Worm (Caenorhabditis elegans): Measurements from ENCODE around the gene T24C4.5.

Gene T24C4.5

DNA sequence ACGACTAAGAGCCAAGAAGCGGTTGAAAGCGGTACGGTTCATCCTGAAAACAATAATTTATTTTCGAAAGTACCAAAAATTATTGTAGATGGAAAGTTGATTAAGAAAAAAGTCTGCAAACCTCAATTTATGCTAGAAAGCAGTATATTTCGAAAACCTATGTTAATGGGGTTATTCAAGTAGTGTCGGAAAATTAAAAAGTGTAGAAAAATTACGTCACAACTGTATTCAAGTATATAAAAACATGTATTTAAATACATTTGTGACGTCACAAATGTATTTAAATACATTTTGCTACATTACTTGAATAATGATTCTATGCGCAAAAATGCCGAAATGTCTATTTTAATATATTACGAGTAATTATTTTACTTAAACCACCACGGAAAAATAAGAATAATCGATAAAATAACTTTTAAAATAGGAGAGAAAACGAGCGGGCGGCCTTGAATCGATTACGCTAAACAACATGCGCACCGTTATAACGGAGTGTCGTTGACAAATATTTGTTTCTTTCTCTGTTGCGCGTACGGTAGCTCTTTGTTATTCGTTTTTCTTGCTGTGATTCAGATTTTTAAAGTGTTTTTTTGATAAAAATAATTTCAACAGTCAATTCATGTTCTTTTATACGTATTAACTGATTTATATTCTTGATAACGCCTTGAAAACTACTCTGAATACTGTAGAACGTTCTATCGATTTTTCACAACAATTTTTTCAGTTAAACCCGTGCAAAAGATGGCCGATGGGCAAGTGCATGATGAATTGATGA, 31.2 kb upstream of the T24C4.5 start, which contains the start of the genes F23H11.5 and bra-2:
Gene F23H11.5, minus strand, starts transcription at position 51 of the 772 bp plus-strand sequence.
Gene bra-2, plus strand, starts transcription at position 722 of the 772 bp plus-strand sequence.
- TF ChIP-seq ces-1 (GFP tag; optimal IDR thresholded peaks at IDR 0.05) (no peak), F26F4.8 (GFP tag; conservative IDR thresholded peaks at IDR 0.05) (no peak), dpl-1 (GFP tag; optimal IDR thresholded peaks at IDR 0.05) (peak; percentile 5), ceh-44 (GFP tag; IDR thresholded peaks at IDR 0.05) (no peak), lin-38 (GFP tag; IDR thresholded peaks at IDR 0.05) (no peak), lin-29 (GFP tag; IDR thresholded peaks at IDR 0.05) (no peak), mep-1 (tag; optimal IDR thresholded peaks at IDR 0.05) (no peak), skn-1 (tag; optimal IDR thresholded peaks at IDR 0.05) (no peak), hlh-30 (tag; optimal IDR thresholded peaks at IDR 0.05; ENCODE audit: insufficient read depth) (peak; percentile 1), nhr-77 (tag; optimal IDR thresholded peaks at IDR 0.05) (no peak), mes-2 (tag; optimal IDR thresholded peaks at IDR 0.05; ENCODE audit: poor library complexity, severe bottlenecking) (peak; percentile 60), zag-1 (tag; optimal IDR thresholded peaks at IDR 0.05) (no peak), egl-27 (tag; optimal IDR thresholded peaks at IDR 0.05) (no peak), fos-1 (tag; optimal IDR thresholded peaks at IDR 0.05) (no peak), ama-1 (optimal IDR thresholded peaks at IDR 0.05) (peak; percentile 24), lin-15B (tag; optimal IDR thresholded peaks at IDR 0.05) (no peak), pha-4 (GFP tag; IDR thresholded peaks at IDR 0.05) (no peak), pha-4 (tag; optimal IDR thresholded peaks at IDR 0.05) (peak; percentile 43), T26A8.4 (GFP tag; IDR thresholded peaks at IDR 0.05) (no peak), T20F7.1 (GFP tag; optimal IDR thresholded peaks at IDR 0.05) (peak; percentile 95), nhr-6 (tag; optimal IDR thresholded peaks at IDR 0.05) (peak; percentile 41), zip-2 (tag; optimal IDR thresholded peaks at IDR 0.05) (no peak), mxl-3 (GFP tag; optimal IDR thresholded peaks at IDR 0.05) (no peak), Y105C5A.15 (GFP tag; IDR thresholded peaks at IDR 0.05) (no peak), sdz-12 (GFP tag; optimal IDR thresholded peaks at IDR 0.05) (no peak), hmg-1.1 (GFP tag; IDR thresholded peaks at IDR 0.05) (no peak)

DNA sequence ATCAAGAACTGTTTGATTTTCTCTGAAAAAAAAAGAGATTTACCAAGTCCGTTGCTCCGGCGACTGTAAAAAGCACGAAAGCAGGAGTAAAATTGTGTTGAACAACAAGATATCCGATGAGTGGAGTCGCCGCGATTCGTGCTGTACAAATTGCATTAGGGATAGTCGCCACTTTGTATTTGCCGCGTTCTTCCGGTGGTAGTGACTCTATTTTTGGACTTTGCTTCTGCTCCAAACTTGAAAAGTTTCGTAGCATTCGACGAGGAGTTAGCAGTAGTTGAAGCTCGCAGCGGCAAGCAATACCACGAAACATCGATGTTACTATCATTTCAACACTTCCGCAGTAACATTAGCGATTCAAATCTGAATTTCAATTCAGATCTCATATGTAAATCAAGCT, 30.0 kb upstream of the T24C4.5 start, which contains the start of gene crls-1:
Gene crls-1, minus strand, starts transcription at position 363 of the 400 bp plus-strand sequence.
- TF ChIP-seq lin-38 (GFP tag; IDR thresholded peaks at IDR 0.05) (peak; percentile 30; the same call in 1 of the 2 replicates), dmd-6 (GFP tag; IDR thresholded peaks at IDR 0.05) (0 out of 2 replicates have a peak, but pooled peaks have one; percentile 9), T20F7.1 (GFP tag; optimal IDR thresholded peaks at IDR 0.05) (peak; percentile 20), ama-1 (optimal IDR thresholded peaks at IDR 0.05) (peak; percentile 81), zfp-3 (GFP tag; conservative IDR thresholded peaks at IDR 0.05) (no peak), arid-1 (GFP tag; conservative IDR thresholded peaks at IDR 0.05) (0 out of 2 replicates have a peak, but pooled peaks have one; percentile 6), daf-16 (GFP tag; optimal IDR thresholded peaks at IDR 0.05) (no peak), daf-16 (tag; optimal IDR thresholded peaks at IDR 0.05) (peak; percentile 13), aly-2 (tag; optimal IDR thresholded peaks at IDR 0.05) (no peak), tra-1 (GFP tag; IDR thresholded peaks at IDR 0.05) (0 out of 2 replicates have a peak, but pooled peaks have one; percentile 39), ZK546.5 (tag; optimal IDR thresholded peaks at IDR 0.05) (no peak), Y48G9A.11 (GFP tag; IDR thresholded peaks at IDR 0.05) (0 out of 2 replicates have a peak, but pooled peaks have one; percentile 44)

DNA sequence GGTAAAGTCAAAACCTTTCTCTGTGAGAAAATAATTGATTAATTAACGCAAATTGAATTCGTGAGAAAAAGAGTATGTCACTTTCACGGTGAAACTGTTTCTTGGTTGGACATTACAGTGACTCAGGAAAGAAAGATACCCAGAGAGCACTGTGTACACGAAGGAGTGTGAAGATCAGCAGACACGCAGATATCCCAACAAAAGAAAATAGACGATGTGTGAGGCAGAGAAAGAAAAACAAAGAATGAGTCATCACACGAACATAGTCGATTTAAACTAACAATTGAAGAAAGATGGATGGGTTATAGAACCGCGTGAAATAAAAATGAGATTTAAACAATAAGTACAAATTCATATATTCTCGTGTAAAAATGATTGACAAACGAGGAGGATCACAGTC, 28.5 kb upstream of the T24C4.5 start:
- peak; percentile 9 for TF ChIP-seq mes-2 (tag; optimal IDR thresholded peaks at IDR 0.05; ENCODE audit: poor library complexity, severe bottlenecking)
- no peak for TF ChIP-seq hif-1 (tag; optimal IDR thresholded peaks at IDR 0.05)
- TF ChIP-seq nhr-25 (tag; optimal IDR thresholded peaks at IDR 0.05; ENCODE audit: borderline replicate concordance, insufficient read depth): no peak
- no peak for TF ChIP-seq zfp-3 (GFP tag; conservative IDR thresholded peaks at IDR 0.05)
- no peak for TF ChIP-seq ceh-62 (tag; optimal IDR thresholded peaks at IDR 0.05)
- TF ChIP-seq spr-3 (GFP tag; optimal IDR thresholded peaks at IDR 0.05): no peak
- TF ChIP-seq jun-1 (tag; optimal IDR thresholded peaks at IDR 0.05): peak; percentile 43
- TF ChIP-seq T26A8.4 (GFP tag; IDR thresholded peaks at IDR 0.05): peak; percentile 46; the same call in 1 of the 2 replicates
- TF ChIP-seq fos-1 (tag; optimal IDR thresholded peaks at IDR 0.05): no peak
- peak; percentile 39 for TF ChIP-seq dve-1 (tag; optimal IDR thresholded peaks at IDR 0.05; ENCODE audit: insufficient read depth)
- no peak for TF ChIP-seq D1046.2 (GFP tag; IDR thresholded peaks at IDR 0.05)
- TF ChIP-seq ces-1 (GFP tag; optimal IDR thresholded peaks at IDR 0.05): no peak
- TF ChIP-seq mep-1 (tag; optimal IDR thresholded peaks at IDR 0.05): peak; percentile 22
- TF ChIP-seq T20F7.1 (GFP tag; optimal IDR thresholded peaks at IDR 0.05): no peak
- TF ChIP-seq lin-39 (tag; optimal IDR thresholded peaks at IDR 0.05): no peak
- no peak for TF ChIP-seq ZK546.5 (tag; optimal IDR thresholded peaks at IDR 0.05)
- TF ChIP-seq F10B5.3 (tag; optimal IDR thresholded peaks at IDR 0.05): no peak
- peak in 1 of 2 experiments; percentile 95 for TF ChIP-seq unc-62 (GFP tag; optimal IDR thresholded peaks at IDR 0.05 in 1 of 2)
- no peak for TF ChIP-seq unc-62 (tag; optimal IDR thresholded peaks at IDR 0.05)
